Worm (Caenorhabditis elegans) whole organism, late embryonic: ENCODE results near the gene col-129.

Experiments used
- C08G9.2 ChIP-seq: sonication (generic microtip); optimal IDR thresholded peaks from 2 replicates; lab custom pipeline; 2016; ENCODE audit warnings: mild to moderate bottlenecking, missing genetic modification characterization, moderate library complexity, missing compliant biosample characterization
- K09A11.1 ChIP-seq: sonication (generic microtip); optimal IDR thresholded peaks from 2 replicates; lab custom pipeline; 2017; ENCODE audit warnings: antibody characterized with exemption, mild to moderate bottlenecking, missing genetic modification characterization, missing compliant biosample characterization; ENCODE audit not compliant: insufficient read depth
- T23F11.4 ChIP-seq: fragments of 200-800 bp; sonication (Bioruptor generic); optimal IDR thresholded peaks from 2 replicates; lab custom pipeline; 2018; ENCODE audit warnings: mild to moderate bottlenecking, missing genetic modification characterization, missing compliant biosample characterization
- ahr-1 ChIP-seq: sonication (generic microtip); optimal IDR thresholded peaks from 2 replicates; lab custom pipeline; 2016; ENCODE audit warnings: missing genetic modification characterization, missing compliant biosample characterization
- ama-1 ChIP-seq: fragments of 150-350 bp; optimal IDR thresholded peaks from 2 replicates; lab custom pipeline; 2014
- ceh-14 ChIP-seq: sonication (generic microtip); optimal IDR thresholded peaks from 2 replicates; lab custom pipeline; 2016; ENCODE audit warnings: missing genotype, missing genetic modification characterization, missing compliant biosample characterization
- ceh-19 ChIP-seq: fragments of 200-800 bp; sonication (Bioruptor generic); optimal IDR thresholded peaks from 2 replicates; lab custom pipeline; 2018; ENCODE audit warnings: mild to moderate bottlenecking, missing genetic modification characterization, missing compliant biosample characterization
- ceh-2 ChIP-seq: sonication (generic microtip); optimal IDR thresholded peaks from 2 replicates; lab custom pipeline; 2016; ENCODE audit warnings: missing genotype, missing genetic modification characterization, missing compliant biosample characterization
- ceh-22 ChIP-seq: sonication (generic microtip); optimal IDR thresholded peaks from 2 replicates; lab custom pipeline; 2017; ENCODE audit warnings: missing biosample characterization, missing genetic modification characterization
- ceh-31 ChIP-seq: sonication (generic microtip); optimal IDR thresholded peaks from 2 replicates; lab custom pipeline; 2016; ENCODE audit warnings: missing genetic modification characterization, missing compliant biosample characterization
- ceh-34 ChIP-seq: sonication (generic microtip); optimal IDR thresholded peaks from 2 replicates; lab custom pipeline; 2016; ENCODE audit warnings: mild to moderate bottlenecking, missing genetic modification characterization, missing compliant biosample characterization
- ceh-45 ChIP-seq: fragments of 200-800 bp; sonication (Bioruptor generic); IDR thresholded peaks from 2 replicates; pipeline ENCODE4 v1.3.6; 2022; ENCODE audit warnings: missing genetic modification reagents, missing genetic modification characterization, missing compliant biosample characterization
- ceh-9 ChIP-seq: sonication (generic microtip); optimal IDR thresholded peaks from 2 replicates; lab custom pipeline; 2016; ENCODE audit warnings: mild to moderate bottlenecking, missing genetic modification characterization, inconsistent platforms, missing compliant biosample characterization
- elt-2 ChIP-seq: sonication (generic microtip); optimal IDR thresholded peaks from 2 replicates; lab custom pipeline; 2016; ENCODE audit warnings: missing genetic modification reagents, missing genetic modification characterization, missing compliant biosample characterization
- ets-4 ChIP-seq: sonication (generic microtip); optimal IDR thresholded peaks from 2 replicates; lab custom pipeline; 2016; ENCODE audit warnings: missing genetic modification characterization, missing compliant biosample characterization
- eyg-1 ChIP-seq: sonication (generic microtip); optimal IDR thresholded peaks from 2 replicates; lab custom pipeline; 2016; ENCODE audit warnings: missing genotype, missing genetic modification characterization, missing compliant biosample characterization
- fax-1 ChIP-seq: sonication (generic microtip); optimal IDR thresholded peaks from 2 replicates; lab custom pipeline; 2016; ENCODE audit warnings: missing genotype, missing genetic modification characterization, missing compliant biosample characterization
- fkh-10 ChIP-seq: fragments of 150-350 bp; optimal IDR thresholded peaks from 2 replicates; lab custom pipeline; 2014; ENCODE audit warnings: missing biosample characterization, missing genetic modification reagents, missing genetic modification characterization
- fkh-6 ChIP-seq: sonication (generic microtip); optimal IDR thresholded peaks from 2 replicates; lab custom pipeline; 2016; ENCODE audit warnings: missing genetic modification characterization, missing compliant biosample characterization
- gmeb-2 ChIP-seq: sonication (generic microtip); optimal IDR thresholded peaks from 2 replicates; lab custom pipeline; 2016; ENCODE audit warnings: missing genetic modification characterization, inconsistent platforms, missing compliant biosample characterization
- hlh-13 ChIP-seq: fragments of 200-800 bp; sonication (Bioruptor generic); optimal IDR thresholded peaks from 2 replicates; lab custom pipeline; 2018; ENCODE audit warnings: mild to moderate bottlenecking, missing genetic modification characterization, missing compliant biosample characterization
- hlh-15 ChIP-seq: sonication (generic microtip); optimal IDR thresholded peaks from 2 replicates; lab custom pipeline; 2016; ENCODE audit warnings: missing genetic modification characterization, missing compliant biosample characterization
- hlh-6 ChIP-seq: sonication (generic microtip); optimal IDR thresholded peaks from 2 replicates; lab custom pipeline; 2016; ENCODE audit warnings: missing genotype, missing genetic modification characterization, missing compliant biosample characterization
- hlh-8 ChIP-seq: sonication (generic microtip); optimal IDR thresholded peaks from 2 replicates; lab custom pipeline; 2016; ENCODE audit warnings: missing genotype, missing genetic modification characterization, missing compliant biosample characterization
- lim-6 ChIP-seq: sonication (generic microtip); optimal IDR thresholded peaks from 2 replicates; lab custom pipeline; 2016; ENCODE audit warnings: missing genetic modification characterization, missing compliant biosample characterization
- lin-11 ChIP-seq: fragments of 200-800 bp; sonication (Bioruptor generic); optimal IDR thresholded peaks from 2 replicates; lab custom pipeline; 2018; ENCODE audit warnings: mild to moderate bottlenecking, missing genetic modification characterization, missing compliant biosample characterization
- madf-2 ChIP-seq: sonication (generic microtip); optimal IDR thresholded peaks from 2 replicates; lab custom pipeline; 2017; ENCODE audit warnings: missing genetic modification characterization, missing compliant biosample characterization
- nhr-11 ChIP-seq: fragments of 150-350 bp; optimal IDR thresholded peaks from 2 replicates; lab custom pipeline; 2014; ENCODE audit warnings: missing biosample characterization, missing genetic modification characterization
- odd-2 ChIP-seq: sonication (generic microtip); optimal IDR thresholded peaks from 2 replicates; lab custom pipeline; 2017; ENCODE audit warnings: antibody characterized with exemption, mild to moderate bottlenecking, missing genetic modification characterization, missing compliant biosample characterization
- pax-1 ChIP-seq: fragments of 150-350 bp; optimal IDR thresholded peaks from 2 replicates; lab custom pipeline; 2014; ENCODE audit warnings: missing biosample characterization, missing genetic modification characterization
- pqm-1 ChIP-seq: sonication (generic microtip); optimal IDR thresholded peaks from 2 replicates; lab custom pipeline; 2016; ENCODE audit warnings: missing genetic modification characterization, missing compliant biosample characterization
- rnt-1 ChIP-seq: sonication (generic microtip); optimal IDR thresholded peaks from 2 replicates; lab custom pipeline; 2016; ENCODE audit warnings: missing genetic modification characterization, missing compliant biosample characterization
- sdc-2 ChIP-seq: sonication (generic microtip); optimal IDR thresholded peaks from 2 replicates; lab custom pipeline; 2016; ENCODE audit warnings: missing genotype, missing genetic modification characterization, missing compliant biosample characterization
- sox-2 ChIP-seq: fragments of 200-800 bp; sonication (Bioruptor generic); IDR thresholded peaks from 2 replicates; pipeline ENCODE4 v1.3.6; 2022; ENCODE audit warnings: missing genetic modification reagents, missing genetic modification characterization, missing compliant biosample characterization
- tbx-7 ChIP-seq: sonication (generic microtip); optimal IDR thresholded peaks from 2 replicates; lab custom pipeline; 2016; ENCODE audit warnings: missing genotype, missing genetic modification characterization, missing compliant biosample characterization
- ttx-3 ChIP-seq: sonication (generic microtip); optimal IDR thresholded peaks from 2 replicates; lab custom pipeline; 2016; ENCODE audit warnings: missing genetic modification reagents, missing genetic modification characterization, missing compliant biosample characterization
- unc-3 ChIP-seq, 2 experiments: fragments of 200-800 bp in 1 of 2; sonication (Bioruptor generic) in 1 of 2; sonication (generic microtip) in 1 of 2; conservative IDR thresholded peaks in 1 of 2; optimal IDR thresholded peaks in 1 of 2; 2 replicates each; pipeline versions ENCODE4 v1.3.6 to Lab custom; 2016 to 2022; ENCODE audit warnings: missing compliant biosample characterization in 2 of 2, missing genetic modification characterization in 2 of 2, missing genetic modification reagents in 1 of 2
- unc-55 ChIP-seq: sonication (generic microtip); optimal IDR thresholded peaks from 2 replicates; lab custom pipeline; 2017; ENCODE audit warnings: missing biosample characterization, missing genetic modification reagents, missing genetic modification characterization
- unc-86 ChIP-seq: sonication (generic microtip); optimal IDR thresholded peaks from 2 replicates; lab custom pipeline; 2016; ENCODE audit warnings: missing genetic modification characterization, missing compliant biosample characterization
- ztf-16 ChIP-seq: sonication (generic microtip); optimal IDR thresholded peaks from 2 replicates; lab custom pipeline; 2017; ENCODE audit warnings: missing genetic modification characterization, missing compliant biosample characterization

Gene col-129

ce11 chrIV:12086498-12086897 lies 23.7 kb downstream of the col-129 start (continued):
- TF ChIP-seq lim-6 (tag; lab: Kevin White, UChicago) (no peak), C08G9.2 (peak; percentile 59), ceh-22 (tag; lab: Kevin White, UChicago) (no peak), ceh-14 (tag; lab: Kevin White, UChicago) (peak; percentile 28), unc-86 (tag; lab: Kevin White, UChicago) (no peak), rnt-1 (tag; lab: Kevin White, UChicago) (no peak), ceh-31 (tag; lab: Kevin White, UChicago) (peak; percentile 23), lin-11 (tag; lab: Kevin White, UChicago) (peak; percentile 46), fkh-10 (GFP tag; lab: Kevin White, UChicago) (no peak), hlh-15 (tag; lab: Kevin White, UChicago) (peak; percentile 38), fkh-6 (tag; lab: Kevin White, UChicago) (peak; percentile 62), tbx-7 (tag; lab: Kevin White, UChicago) (no peak), sox-2 (peak; percentile 25; the same call in 1 of the 2 replicates), ceh-19 (GFP tag; lab: Kevin White, UChicago) (peak; percentile 36), gmeb-2 (tag; lab: Kevin White, UChicago) (peak; percentile 68), ceh-9 (tag; lab: Kevin White, UChicago) (no peak), hlh-6 (peak; percentile 67), ttx-3 (no peak), ahr-1 (tag; lab: Kevin White, UChicago) (no peak), odd-2 (no peak), sdc-2 (tag; lab: Kevin White, UChicago) (peak; percentile 66), fax-1 (tag; lab: Kevin White, UChicago) (peak; percentile 44), pax-1 (no peak), unc-3 (GFP tag; conservative IDR thresholded peaks at IDR 0.05; lab: Robert Waterston, UW) (no peak), unc-3 (tag; optimal IDR thresholded peaks at IDR 0.05; lab: Kevin White, UChicago) (peak; percentile 4), unc-55 (GFP tag; lab: Kevin White, UChicago) (no peak), ceh-2 (tag; lab: Kevin White, UChicago) (peak; percentile 65)

ce11 chrIV:12085120-12085519 lies 25.1 kb downstream of the col-129 start, which contains the start of gene rbm-34:
rbm-34 (plus strand) TSS chrIV:12085420.
- TF ChIP-seq nhr-11 (no peak), ama-1 (lab: Kevin White, UChicago) (no peak), hlh-8 (tag; lab: Kevin White, UChicago) (no peak), pqm-1 (no peak), ets-4 (no peak), ztf-16 (no peak), madf-2 (no peak)

- TF ChIP-seq ceh-2 (tag; lab: Kevin White, UChicago) (no peak), K09A11.1 (tag; lab: Kevin White, UChicago) (no peak), ceh-22 (tag; lab: Kevin White, UChicago) (no peak), ceh-45 (GFP tag; lab: Robert Waterston, UW) (no peak), unc-55 (GFP tag; lab: Kevin White, UChicago) (no peak), ceh-31 (tag; lab: Kevin White, UChicago) (no peak), ceh-19 (GFP tag; lab: Kevin White, UChicago) (no peak), pqm-1 (no peak), eyg-1 (no peak), hlh-13 (no peak), elt-2 (no peak), ceh-34 (tag; lab: Kevin White, UChicago) (no peak), T23F11.4 (no peak), unc-86 (tag; lab: Kevin White, UChicago) (no peak), ets-4 (no peak), ama-1 (lab: Kevin White, UChicago) (no peak)
These were observed 25.7 kb downstream of the col-129 start for ce11 chrIV:12084587-12084986.
